Worm (Caenorhabditis elegans) whole organism, late embryonic: ENCODE measurements around the gene ZC8.6.

Experiments
- C08G9.2 ChIP-seq: sonication (generic microtip); optimal IDR thresholded peaks from 2 replicates; lab custom pipeline; 2016; ENCODE audit warnings: mild to moderate bottlenecking, missing genetic modification characterization, moderate library complexity, missing compliant biosample characterization
- F13H6.1 ChIP-seq: sonication (generic microtip); optimal IDR thresholded peaks from 2 replicates; lab custom pipeline; 2016; ENCODE audit warnings: missing genetic modification characterization, missing compliant biosample characterization
- K09A11.1 ChIP-seq: sonication (generic microtip); optimal IDR thresholded peaks from 2 replicates; lab custom pipeline; 2017; ENCODE audit warnings: antibody characterized with exemption, mild to moderate bottlenecking, missing genetic modification characterization, missing compliant biosample characterization; ENCODE audit not compliant: insufficient read depth
- T23F11.4 ChIP-seq: fragments of 200-800 bp; sonication (Bioruptor generic); optimal IDR thresholded peaks from 2 replicates; lab custom pipeline; 2018; ENCODE audit warnings: mild to moderate bottlenecking, missing genetic modification characterization, missing compliant biosample characterization
- Y22D7AL.16 ChIP-seq: sonication (generic microtip); optimal IDR thresholded peaks from 2 replicates; lab custom pipeline; 2016; ENCODE audit warnings: missing genetic modification characterization, missing compliant biosample characterization
- ahr-1 ChIP-seq: sonication (generic microtip); optimal IDR thresholded peaks from 2 replicates; lab custom pipeline; 2016; ENCODE audit warnings: missing genetic modification characterization, missing compliant biosample characterization
- ceh-14 ChIP-seq: sonication (generic microtip); optimal IDR thresholded peaks from 2 replicates; lab custom pipeline; 2016; ENCODE audit warnings: missing genotype, missing genetic modification characterization, missing compliant biosample characterization
- ceh-19 ChIP-seq: fragments of 200-800 bp; sonication (Bioruptor generic); optimal IDR thresholded peaks from 2 replicates; lab custom pipeline; 2018; ENCODE audit warnings: mild to moderate bottlenecking, missing genetic modification characterization, missing compliant biosample characterization
- ceh-22 ChIP-seq: sonication (generic microtip); optimal IDR thresholded peaks from 2 replicates; lab custom pipeline; 2017; ENCODE audit warnings: missing biosample characterization, missing genetic modification characterization
- ceh-30 ChIP-seq: fragments of 150-350 bp; optimal IDR thresholded peaks from 2 replicates; lab custom pipeline; 2014; ENCODE audit warnings: missing biosample characterization, missing genetic modification characterization
- ceh-34 ChIP-seq: sonication (generic microtip); optimal IDR thresholded peaks from 2 replicates; lab custom pipeline; 2016; ENCODE audit warnings: mild to moderate bottlenecking, missing genetic modification characterization, missing compliant biosample characterization
- ceh-48 ChIP-seq: sonication (generic microtip); optimal IDR thresholded peaks from 2 replicates; lab custom pipeline; 2016; ENCODE audit warnings: missing genetic modification characterization, inconsistent platforms, missing compliant biosample characterization
- ets-4 ChIP-seq: sonication (generic microtip); optimal IDR thresholded peaks from 2 replicates; lab custom pipeline; 2016; ENCODE audit warnings: missing genetic modification characterization, missing compliant biosample characterization
- eyg-1 ChIP-seq: sonication (generic microtip); optimal IDR thresholded peaks from 2 replicates; lab custom pipeline; 2016; ENCODE audit warnings: missing genotype, missing genetic modification characterization, missing compliant biosample characterization
- fax-1 ChIP-seq: sonication (generic microtip); optimal IDR thresholded peaks from 2 replicates; lab custom pipeline; 2016; ENCODE audit warnings: missing genotype, missing genetic modification characterization, missing compliant biosample characterization
- fkh-10 ChIP-seq: fragments of 150-350 bp; optimal IDR thresholded peaks from 2 replicates; lab custom pipeline; 2014; ENCODE audit warnings: missing biosample characterization, missing genetic modification reagents, missing genetic modification characterization
- fkh-6 ChIP-seq: sonication (generic microtip); optimal IDR thresholded peaks from 2 replicates; lab custom pipeline; 2016; ENCODE audit warnings: missing genetic modification characterization, missing compliant biosample characterization
- gmeb-2 ChIP-seq: sonication (generic microtip); optimal IDR thresholded peaks from 2 replicates; lab custom pipeline; 2016; ENCODE audit warnings: missing genetic modification characterization, inconsistent platforms, missing compliant biosample characterization
- hlh-15 ChIP-seq: sonication (generic microtip); optimal IDR thresholded peaks from 2 replicates; lab custom pipeline; 2016; ENCODE audit warnings: missing genetic modification characterization, missing compliant biosample characterization
- hlh-6 ChIP-seq: sonication (generic microtip); optimal IDR thresholded peaks from 2 replicates; lab custom pipeline; 2016; ENCODE audit warnings: missing genotype, missing genetic modification characterization, missing compliant biosample characterization
- hlh-8 ChIP-seq: sonication (generic microtip); optimal IDR thresholded peaks from 2 replicates; lab custom pipeline; 2016; ENCODE audit warnings: missing genotype, missing genetic modification characterization, missing compliant biosample characterization
- lin-11 ChIP-seq: fragments of 200-800 bp; sonication (Bioruptor generic); optimal IDR thresholded peaks from 2 replicates; lab custom pipeline; 2018; ENCODE audit warnings: mild to moderate bottlenecking, missing genetic modification characterization, missing compliant biosample characterization
- madf-2 ChIP-seq: sonication (generic microtip); optimal IDR thresholded peaks from 2 replicates; lab custom pipeline; 2017; ENCODE audit warnings: missing genetic modification characterization, missing compliant biosample characterization
- mec-3 ChIP-seq: sonication (generic microtip); optimal IDR thresholded peaks from 2 replicates; lab custom pipeline; 2016; ENCODE audit warnings: borderline replicate concordance, missing genetic modification characterization, missing compliant biosample characterization
- odd-2 ChIP-seq: sonication (generic microtip); optimal IDR thresholded peaks from 2 replicates; lab custom pipeline; 2017; ENCODE audit warnings: antibody characterized with exemption, mild to moderate bottlenecking, missing genetic modification characterization, missing compliant biosample characterization
- pha-4 ChIP-seq: fragments of 150-350 bp; optimal IDR thresholded peaks from 2 replicates; lab custom pipeline; 2018; ENCODE audit warnings: missing biosample characterization, missing genetic modification reagents, missing genetic modification characterization
- pqm-1 ChIP-seq: sonication (generic microtip); optimal IDR thresholded peaks from 2 replicates; lab custom pipeline; 2016; ENCODE audit warnings: missing genetic modification characterization, missing compliant biosample characterization
- ref-2 ChIP-seq: sonication (generic microtip); optimal IDR thresholded peaks from 2 replicates; lab custom pipeline; 2016; ENCODE audit warnings: missing genetic modification characterization, missing compliant biosample characterization
- rnt-1 ChIP-seq: sonication (generic microtip); optimal IDR thresholded peaks from 2 replicates; lab custom pipeline; 2016; ENCODE audit warnings: missing genetic modification characterization, missing compliant biosample characterization
- sdc-2 ChIP-seq: sonication (generic microtip); optimal IDR thresholded peaks from 2 replicates; lab custom pipeline; 2016; ENCODE audit warnings: missing genotype, missing genetic modification characterization, missing compliant biosample characterization
- sox-2 ChIP-seq: fragments of 200-800 bp; sonication (Bioruptor generic); IDR thresholded peaks from 2 replicates; pipeline ENCODE4 v1.3.6; 2022; ENCODE audit warnings: missing genetic modification reagents, missing genetic modification characterization, missing compliant biosample characterization
- tbx-7 ChIP-seq: sonication (generic microtip); optimal IDR thresholded peaks from 2 replicates; lab custom pipeline; 2016; ENCODE audit warnings: missing genotype, missing genetic modification characterization, missing compliant biosample characterization
- ttx-3 ChIP-seq: sonication (generic microtip); optimal IDR thresholded peaks from 2 replicates; lab custom pipeline; 2016; ENCODE audit warnings: missing genetic modification reagents, missing genetic modification characterization, missing compliant biosample characterization
- unc-3 ChIP-seq, 2 experiments: fragments of 200-800 bp in 1 of 2; sonication (Bioruptor generic) in 1 of 2; sonication (generic microtip) in 1 of 2; conservative IDR thresholded peaks in 1 of 2; optimal IDR thresholded peaks in 1 of 2; 2 replicates each; pipeline versions ENCODE4 v1.3.6 to Lab custom; 2016 to 2022; ENCODE audit warnings: missing compliant biosample characterization in 2 of 2, missing genetic modification characterization in 2 of 2, missing genetic modification reagents in 1 of 2
- unc-42 ChIP-seq: sonication (generic microtip); optimal IDR thresholded peaks from 2 replicates; lab custom pipeline; 2016; ENCODE audit warnings: missing genotype, missing genetic modification characterization, missing compliant biosample characterization
- ztf-16 ChIP-seq: sonication (generic microtip); optimal IDR thresholded peaks from 2 replicates; lab custom pipeline; 2017; ENCODE audit warnings: missing genetic modification characterization, missing compliant biosample characterization

The ZC8.6 gene

DNA sequence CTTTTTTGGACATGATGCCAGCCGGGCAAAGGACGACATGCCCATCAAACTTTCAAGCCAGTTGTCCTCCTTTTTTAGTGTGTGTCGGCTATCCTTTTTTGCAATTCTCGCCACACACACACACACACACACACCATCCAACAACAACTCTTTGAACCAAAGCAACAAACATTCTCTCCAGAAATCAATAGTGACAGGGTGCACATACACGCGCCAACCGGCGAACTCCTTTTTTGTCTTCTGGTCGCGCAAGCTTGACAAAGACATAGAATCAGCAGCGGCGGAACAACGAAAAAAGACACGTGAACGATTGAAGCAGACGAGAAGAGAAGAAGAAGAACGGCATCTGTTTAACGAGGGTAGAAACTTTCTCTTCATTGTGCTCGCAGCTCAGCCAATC, 16.3 kb downstream of the ZC8.6 start:
- TF ChIP-seq C08G9.2, result no peak
- TF ChIP-seq K09A11.1, result no peak
- TF ChIP-seq madf-2 (tag; lab: Kevin White, UChicago), result no peak

DNA sequence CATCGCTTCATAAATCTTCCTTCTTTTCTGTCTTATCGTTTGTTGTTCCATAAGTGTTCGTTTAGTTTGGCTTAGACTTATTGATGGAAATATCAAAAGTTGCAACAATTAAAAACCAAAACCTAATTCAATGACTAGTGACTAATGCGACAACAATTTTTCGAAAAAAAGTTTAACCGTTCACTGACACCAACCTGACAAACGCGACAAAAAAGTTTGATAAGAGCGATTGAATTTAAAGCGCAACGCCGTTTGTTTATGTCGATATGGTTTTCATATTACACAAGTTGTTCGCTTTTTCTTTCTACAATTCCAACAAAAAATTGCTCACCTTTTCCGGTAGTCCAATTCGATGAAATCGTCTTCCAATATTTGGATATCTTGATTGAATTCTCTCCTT, 18.3 kb downstream of the ZC8.6 start:
- TF ChIP-seq F13H6.1 (tag; lab: Kevin White, UChicago) (no peak), K09A11.1 (no peak), mec-3 (tag; lab: Kevin White, UChicago) (no peak), sdc-2 (no peak), ttx-3 (tag; lab: Kevin White, UChicago) (no peak), ahr-1 (tag; lab: Kevin White, UChicago) (no peak), hlh-6 (tag; lab: Kevin White, UChicago) (no peak), hlh-8 (no peak), ceh-14 (tag; lab: Kevin White, UChicago) (no peak), tbx-7 (tag; lab: Kevin White, UChicago) (no peak), eyg-1 (tag; lab: Kevin White, UChicago) (no peak), odd-2 (tag; lab: Kevin White, UChicago) (no peak), hlh-15 (tag; lab: Kevin White, UChicago) (no peak), ceh-22 (tag; lab: Kevin White, UChicago) (no peak), pqm-1 (tag; lab: Kevin White, UChicago) (no peak), sox-2 (GFP tag; lab: Robert Waterston, UW) (no peak), ceh-34 (tag; lab: Kevin White, UChicago) (no peak)

DNA sequence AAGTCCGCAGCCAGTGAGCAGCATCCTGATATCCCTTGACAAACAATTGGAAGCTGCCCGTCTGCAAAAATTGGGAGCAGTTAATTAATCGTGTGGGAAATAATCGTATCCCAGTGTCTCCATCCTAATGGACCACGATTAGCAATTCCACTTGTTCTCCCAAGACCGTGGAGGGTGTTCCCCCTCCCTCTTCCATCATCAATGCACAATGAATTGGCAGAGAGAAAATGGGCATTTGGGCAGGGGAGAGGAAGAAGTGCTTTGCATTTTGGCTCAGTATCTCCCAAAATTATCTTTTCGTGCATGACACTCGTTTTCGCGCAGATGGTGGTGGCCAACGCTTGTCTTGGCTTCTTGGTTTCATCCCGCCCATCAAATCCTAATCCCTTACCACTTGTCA, 19.3 kb downstream of the ZC8.6 start:
- peak; percentile 75 for TF ChIP-seq sdc-2
- peak; percentile 48 for TF ChIP-seq unc-42 (tag; lab: Kevin White, UChicago)
- no peak for TF ChIP-seq C08G9.2

DNA sequence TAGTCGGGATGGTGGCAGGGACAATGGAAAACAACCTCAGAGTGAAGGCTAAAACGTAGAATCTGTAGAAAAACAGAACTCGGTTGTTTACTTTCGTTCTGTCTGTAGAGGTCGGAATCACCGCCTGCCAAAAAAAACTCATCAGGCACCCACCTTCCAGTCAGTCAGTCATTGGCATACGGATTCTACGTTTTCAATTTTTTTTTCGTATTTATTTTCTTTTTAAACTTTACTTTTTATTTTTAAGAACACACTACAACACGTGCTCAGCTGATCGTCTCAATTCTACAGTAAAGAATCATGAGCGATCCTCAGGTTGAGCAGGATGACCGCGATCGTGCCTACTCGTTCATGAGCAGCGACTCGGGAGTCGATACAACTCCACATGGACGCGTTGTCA, 20.9 kb downstream of the ZC8.6 start, which contains the start of gene lfi-1:
TSS of gene lfi-1 (plus strand) at position 301 of the 400 bp plus-strand sequence.
- TF ChIP-seq sdc-2 (no peak), lin-11 (tag; lab: Kevin White, UChicago) (no peak), hlh-8 (no peak), fkh-10 (GFP tag; lab: Kevin White, UChicago) (no peak), fkh-6 (no peak), mec-3 (tag; lab: Kevin White, UChicago) (no peak), unc-3 (GFP tag; conservative IDR thresholded peaks at IDR 0.05; lab: Robert Waterston, UW) (no peak), unc-3 (tag; optimal IDR thresholded peaks at IDR 0.05; lab: Kevin White, UChicago) (no peak), ztf-16 (tag; lab: Kevin White, UChicago) (no peak), T23F11.4 (no peak), Y22D7AL.16 (tag; lab: Kevin White, UChicago) (no peak), ceh-48 (no peak)

DNA sequence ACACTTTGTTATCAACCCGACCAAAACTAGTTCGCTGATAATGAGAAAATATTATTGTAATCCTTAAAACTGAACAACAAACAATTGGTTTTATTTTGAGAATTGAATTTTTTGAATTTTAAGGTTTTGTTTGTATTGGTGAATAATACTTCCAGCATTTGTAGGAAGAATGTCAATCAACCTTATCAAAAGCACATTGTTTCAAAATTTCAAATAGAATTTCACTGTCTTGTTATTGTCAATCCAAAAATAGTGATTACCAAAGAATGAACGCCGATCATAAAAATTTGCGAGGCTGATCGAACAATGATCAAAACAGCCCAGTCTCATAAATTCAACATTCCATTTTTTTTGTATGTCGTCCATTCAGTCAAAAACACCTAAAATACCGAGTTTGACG, 22.9 kb downstream of the ZC8.6 start:
- TF ChIP-seq mec-3 (tag; lab: Kevin White, UChicago), result no peak
- no peak for TF ChIP-seq ets-4 (tag; lab: Kevin White, UChicago)
- TF ChIP-seq gmeb-2 (tag; lab: Kevin White, UChicago), result no peak
- TF ChIP-seq ceh-19 (GFP tag; lab: Kevin White, UChicago), result no peak
- no peak for TF ChIP-seq fkh-10 (GFP tag; lab: Kevin White, UChicago)
- no peak for TF ChIP-seq ttx-3 (tag; lab: Kevin White, UChicago)
- no peak for TF ChIP-seq ztf-16 (tag; lab: Kevin White, UChicago)
- no peak for TF ChIP-seq ceh-30
- no peak for TF ChIP-seq sdc-2
- no peak for TF ChIP-seq ahr-1 (tag; lab: Kevin White, UChicago)
- no peak for TF ChIP-seq hlh-8
- no peak for TF ChIP-seq fax-1 (tag; lab: Kevin White, UChicago)
- TF ChIP-seq T23F11.4, result no peak
- no peak for TF ChIP-seq madf-2 (tag; lab: Kevin White, UChicago)
- no peak for TF ChIP-seq rnt-1 (tag; lab: Kevin White, UChicago)
- TF ChIP-seq pha-4 (tag; lab: Kevin White, UChicago), result no peak
- no peak for TF ChIP-seq ref-2
